Fruit fly (Drosophila melanogaster) whole organism: ENCODE results near the gene CkIIalpha-i1.
A peak's percentile ranks its signal among the peaks of the same experiment; 100 is the strongest.

Experiments
- CG8478 ChIP-seq: fragments of >200 bp; optimal IDR thresholded peaks from 2 replicates; lab custom pipeline; 2018; ENCODE audit warnings: inconsistent platforms
- Dll ChIP-seq: fragments of >200 bp; optimal IDR thresholded peaks from 2 replicates; lab custom pipeline; 2017
- EcR ChIP-seq, 2 experiments: fragments of >200 bp; optimal IDR thresholded peaks; 2 replicates each; lab custom pipeline; 2017; ENCODE audit warnings: missing biosample characterization in 2 of 2, missing genetic modification characterization in 2 of 2, missing genetic modification reagents in 2 of 2
- pan ChIP-seq: fragments of >200 bp; optimal IDR thresholded peaks from 2 replicates; lab custom pipeline; 2017
- psq ChIP-seq: fragments of >200 bp; optimal IDR thresholded peaks from 2 replicates; lab custom pipeline; 2017
- usp ChIP-seq: fragments of >200 bp; optimal IDR thresholded peaks from 2 replicates; lab custom pipeline; 2017; ENCODE audit warnings: missing biosample characterization, missing genetic modification characterization, mixed read lengths

The CkIIalpha-i1 gene

dm6 chr3L:15802655-15803054 is 14.1 kb upstream of the CkIIalpha-i1 start:
- TF ChIP-seq psq, result no peak
- TF ChIP-seq CG8478 (lab: Kevin White, UChicago), result no peak
- TF ChIP-seq usp (GFP tag; lab: Kevin White, UChicago), result no peak
- no peak for TF ChIP-seq Dll (lab: Kevin White, UChicago)
- TF ChIP-seq pan (lab: Kevin White, UChicago), result no peak
- no peak for TF ChIP-seq EcR (GFP tag; optimal IDR thresholded peaks at IDR 0.05; lab: Kevin White, UChicago)

- TF ChIP-seq usp (GFP tag; lab: Kevin White, UChicago), result no peak
- TF ChIP-seq Dll (lab: Kevin White, UChicago), result no peak
These were observed 8.8 kb upstream of the CkIIalpha-i1 start, which contains the start of gene CG6244 for dm6 chr3L:15808022-15808421. Gene CG6244, plus strand, starts transcription at chr3L:15808322.

dm6 chr3L:15808667-15809066 is 8.1 kb upstream of the CkIIalpha-i1 start:
- TF ChIP-seq Dll (lab: Kevin White, UChicago) (no peak), CG8478 (lab: Kevin White, UChicago) (no peak)

dm6 chr3L:15809185-15809584 is 7.6 kb upstream of the CkIIalpha-i1 start, which contains the start of gene CG13445:
Gene CG13445, plus strand, starts transcription at chr3L:15809485.
- TF ChIP-seq usp (GFP tag; lab: Kevin White, UChicago), result no peak
- TF ChIP-seq Dll (lab: Kevin White, UChicago), result no peak
- no peak for TF ChIP-seq EcR (GFP tag; optimal IDR thresholded peaks at IDR 0.05; lab: Kevin White, UChicago)
- no peak for TF ChIP-seq psq
- TF ChIP-seq pan (lab: Kevin White, UChicago), result no peak
- no peak for TF ChIP-seq CG8478 (lab: Kevin White, UChicago)

- TF ChIP-seq usp (GFP tag; lab: Kevin White, UChicago), result no peak
- no peak for TF ChIP-seq Dll (lab: Kevin White, UChicago)
- no peak for TF ChIP-seq CG8478 (lab: Kevin White, UChicago)
- no peak for TF ChIP-seq pan (lab: Kevin White, UChicago)
These were observed 7.0 kb upstream of the CkIIalpha-i1 start for dm6 chr3L:15809768-15810167.

- TF ChIP-seq Dll (lab: Kevin White, UChicago), result no peak
- no peak for TF ChIP-seq CG8478 (lab: Kevin White, UChicago)
- no peak for TF ChIP-seq psq
- TF ChIP-seq EcR (GFP tag; optimal IDR thresholded peaks at IDR 0.05; lab: Kevin White, UChicago), result no peak
- no peak for TF ChIP-seq usp (GFP tag; lab: Kevin White, UChicago)
- TF ChIP-seq pan (lab: Kevin White, UChicago), result no peak
These were observed 2.8 kb upstream of the CkIIalpha-i1 start for dm6 chr3L:15813988-15814387.

- TF ChIP-seq EcR (GFP tag; optimal IDR thresholded peaks at IDR 0.05; lab: Kevin White, UChicago), result no peak
- peak; percentile 34 for TF ChIP-seq CG8478 (lab: Kevin White, UChicago)
These were observed 1.2 kb upstream of the CkIIalpha-i1 start for dm6 chr3L:15815353-15816142.

- no peak for TF ChIP-seq Dll (lab: Kevin White, UChicago)
- TF ChIP-seq usp (GFP tag; lab: Kevin White, UChicago), result no peak
- no peak for TF ChIP-seq psq
- no peak for TF ChIP-seq CG8478 (lab: Kevin White, UChicago)
- no peak for TF ChIP-seq EcR (GFP tag; optimal IDR thresholded peaks at IDR 0.05; lab: Kevin White, UChicago)
- TF ChIP-seq pan (lab: Kevin White, UChicago), result no peak
These were observed 664 bp upstream of the CkIIalpha-i1 start, which contains the start of gene fwe for dm6 chr3L:15816143-15816487. Gene fwe, minus strand, starts transcription at chr3L:15816410.

dm6 chr3L:15823780-15824423 is 7.1 kb downstream of the CkIIalpha-i1 start:
- no peak for TF ChIP-seq usp (GFP tag; lab: Kevin White, UChicago)
- no peak for TF ChIP-seq CG8478 (lab: Kevin White, UChicago)
- TF ChIP-seq Dll (lab: Kevin White, UChicago), result no peak
- TF ChIP-seq psq, result no peak
- no peak for TF ChIP-seq pan (lab: Kevin White, UChicago)
- TF ChIP-seq EcR (GFP tag; optimal IDR thresholded peaks at IDR 0.05; lab: Kevin White, UChicago), result no peak

dm6 chr3L:15824537-15824936 is 7.8 kb downstream of the CkIIalpha-i1 start:
- TF ChIP-seq EcR (GFP tag; optimal IDR thresholded peaks at IDR 0.05; lab: Kevin White, UChicago) (peak; percentile 49 to 97), Dll (lab: Kevin White, UChicago) (no peak)

- no peak for TF ChIP-seq usp (GFP tag; lab: Kevin White, UChicago)
- no peak for TF ChIP-seq Dll (lab: Kevin White, UChicago)
- TF ChIP-seq EcR (GFP tag; optimal IDR thresholded peaks at IDR 0.05; lab: Kevin White, UChicago), result peak in 1 of 2 experiments; percentile 5
- TF ChIP-seq pan (lab: Kevin White, UChicago), result no peak
- peak; percentile 76 for TF ChIP-seq CG8478 (lab: Kevin White, UChicago)
These were observed 8.9 kb downstream of the CkIIalpha-i1 start for dm6 chr3L:15825493-15826209.
